Fruit fly (Drosophila melanogaster) whole organism, pupa: ENCODE data around the gene CG14441.

Experiments
- CG10348 ChIP-seq: fragments of 200-800 bp; sonication (Bioruptor generic); IDR thresholded peaks from 2 replicates; pipeline ENCODE4 v1.3.6; 2022; ENCODE audit warnings: missing biosample characterization, missing genetic modification characterization
- CG12605 ChIP-seq: fragments of 200-800 bp; sonication (Bioruptor generic); IDR thresholded peaks from 2 replicates; pipeline ENCODE4 v1.3.6; 2022; ENCODE audit warnings: missing biosample characterization, missing genetic modification characterization
- CG13204 ChIP-seq: fragments of 200-800 bp; sonication (Bioruptor generic); optimal IDR thresholded peaks from 2 replicates; lab custom pipeline; 2018; ENCODE audit warnings: missing biosample characterization, mild to moderate bottlenecking, missing genetic modification characterization, moderate library complexity
- CG14655 ChIP-seq: fragments of 200-800 bp; sonication (Bioruptor generic); optimal IDR thresholded peaks from 3 replicates; lab custom pipeline; 2017; ENCODE audit warnings: mild to moderate bottlenecking, missing biosample characterization, missing genetic modification reagents, missing genetic modification characterization
- CG15710 ChIP-seq: fragments of 200-800 bp; sonication (Bioruptor generic); optimal IDR thresholded peaks from 2 replicates; lab custom pipeline; 2018; ENCODE audit warnings: missing biosample characterization, mild to moderate bottlenecking, missing genetic modification characterization, moderate library complexity
- CG17806 ChIP-seq: fragments of 200-800 bp; sonication (Bioruptor generic); optimal IDR thresholded peaks from 2 replicates; lab custom pipeline; 2018; ENCODE audit warnings: missing biosample characterization, mild to moderate bottlenecking, missing genetic modification characterization, moderate library complexity
- CG32121 ChIP-seq: fragments of 200-800 bp; sonication (Bioruptor generic); IDR thresholded peaks from 2 replicates; pipeline ENCODE4 v1.3.6; 2022; ENCODE audit warnings: missing biosample characterization, missing genetic modification characterization
- CG34367 ChIP-seq: fragments of 200-800 bp; sonication (Bioruptor generic); optimal IDR thresholded peaks from 2 replicates; lab custom pipeline; 2018; ENCODE audit warnings: missing biosample characterization, mild to moderate bottlenecking, missing genetic modification characterization
- CG4496 ChIP-seq: fragments of 200-800 bp; sonication (Bioruptor generic); IDR thresholded peaks from 3 replicates; pipeline ENCODE4 v1.3.6; 2022; ENCODE audit warnings: missing biosample characterization, missing genetic modification characterization
- CG8159 ChIP-seq: fragments of 200-800 bp; sonication (Bioruptor generic); optimal IDR thresholded peaks from 3 replicates; lab custom pipeline; 2018; ENCODE audit warnings: missing biosample characterization, mild to moderate bottlenecking, missing genetic modification characterization, moderate library complexity
- CG8301 ChIP-seq: fragments of 200-800 bp; sonication (Bioruptor generic); optimal IDR thresholded peaks from 2 replicates; lab custom pipeline; 2018; ENCODE audit warnings: missing biosample characterization, mild to moderate bottlenecking, missing genetic modification characterization
- CG9948 ChIP-seq: fragments of 200-800 bp; sonication (Bioruptor generic); optimal IDR thresholded peaks from 2 replicates; lab custom pipeline; 2018; ENCODE audit warnings: missing biosample characterization, mild to moderate bottlenecking, missing genetic modification characterization, moderate library complexity
- D1 ChIP-seq: fragments of 200-800 bp; sonication (Bioruptor generic); optimal IDR thresholded peaks from 2 replicates; lab custom pipeline; 2018; ENCODE audit warnings: missing biosample characterization, mild to moderate bottlenecking, missing genetic modification characterization, moderate library complexity
- EcR ChIP-seq: fragments of 200-800 bp; sonication (Bioruptor generic); optimal IDR thresholded peaks from 3 replicates; lab custom pipeline; 2019; ENCODE audit warnings: missing biosample characterization, missing genetic modification characterization, mild to moderate bottlenecking, moderate library complexity, missing genetic modification reagents
- Ets98B ChIP-seq: fragments of 200-800 bp; sonication (Bioruptor generic); IDR thresholded peaks from 2 replicates; pipeline ENCODE4 v1.3.6; 2022; ENCODE audit warnings: missing biosample characterization, missing genetic modification characterization
- Pif1A ChIP-seq: fragments of 200-800 bp; sonication (Bioruptor generic); optimal IDR thresholded peaks from 3 replicates; lab custom pipeline; 2016; ENCODE audit warnings: missing biosample characterization, missing genetic modification characterization
- Pif1B ChIP-seq: fragments of 200-800 bp; sonication (Bioruptor generic); optimal IDR thresholded peaks from 3 replicates; lab custom pipeline; 2016; ENCODE audit warnings: missing biosample characterization, missing genetic modification characterization
- Snoo ChIP-seq: fragments of 200-800 bp; sonication (Bioruptor generic); optimal IDR thresholded peaks from 3 replicates; lab custom pipeline; 2017; ENCODE audit warnings: missing biosample characterization, mild to moderate bottlenecking, missing genetic modification characterization, inconsistent platforms
- fd96Ca ChIP-seq: fragments of 200-800 bp; sonication (Bioruptor generic); IDR thresholded peaks from 3 replicates; pipeline ENCODE4 v1.3.6; 2022; ENCODE audit warnings: missing biosample characterization, missing genetic modification characterization
- gl ChIP-seq: fragments of 200-800 bp; sonication (Bioruptor generic); optimal IDR thresholded peaks from 2 replicates; lab custom pipeline; 2018; ENCODE audit warnings: missing biosample characterization, mild to moderate bottlenecking, missing genetic modification characterization
- rn ChIP-seq: fragments of 200-800 bp; sonication (Bioruptor generic); IDR thresholded peaks from 2 replicates; pipeline ENCODE4 v1.3.6; 2022; ENCODE audit warnings: missing biosample characterization, missing genetic modification characterization

The CG14441 gene

DNA sequence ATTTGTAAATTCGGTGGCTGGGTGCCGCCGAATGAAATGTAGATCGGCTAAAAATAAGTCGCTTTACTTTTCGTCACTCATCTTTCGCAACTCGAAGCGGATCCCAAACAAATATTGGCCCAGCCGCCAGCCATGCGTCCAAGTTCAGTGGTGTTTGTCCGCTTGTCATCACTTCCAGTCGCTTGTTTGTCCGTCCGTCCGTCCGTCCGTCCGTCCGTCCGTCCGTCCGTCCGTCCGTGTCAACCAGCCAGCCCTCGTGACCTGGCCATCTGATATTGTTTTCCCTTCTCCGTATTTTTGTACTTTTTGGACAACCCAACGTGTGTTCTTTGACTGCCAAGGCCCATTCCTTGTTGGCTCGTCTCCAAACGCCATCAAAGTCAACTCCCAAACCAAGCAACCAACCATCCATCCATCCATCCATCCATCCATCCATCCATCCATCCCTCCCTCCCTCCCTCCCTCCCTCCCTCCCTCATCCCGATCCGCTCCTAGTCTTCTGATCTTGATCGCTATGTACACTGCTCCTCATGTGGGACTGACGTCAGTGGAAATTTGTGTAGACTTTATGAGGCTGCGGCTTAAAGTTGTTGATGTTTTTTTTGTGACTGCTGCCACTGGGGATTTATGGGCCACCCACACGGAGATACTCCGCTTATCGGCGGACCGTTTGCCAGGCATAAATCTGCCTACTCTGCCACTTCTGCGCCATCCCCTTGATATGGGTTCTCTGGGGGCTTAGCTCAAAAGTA, 34.2 kb downstream of the CG14441 start:
- TF ChIP-seq D1 (no peak), EcR (GFP tag; lab: Kevin White, UChicago) (no peak), CG4496 (GFP tag; lab: Robert Waterston, UW) (0 out of 3 replicates have a peak, but pooled peaks have one; percentile 27), CG8159 (tag; lab: Kevin White, UChicago) (no peak), CG14655 (no peak), CG9948 (no peak), CG12605 (GFP tag; lab: Robert Waterston, UW) (no peak)

DNA sequence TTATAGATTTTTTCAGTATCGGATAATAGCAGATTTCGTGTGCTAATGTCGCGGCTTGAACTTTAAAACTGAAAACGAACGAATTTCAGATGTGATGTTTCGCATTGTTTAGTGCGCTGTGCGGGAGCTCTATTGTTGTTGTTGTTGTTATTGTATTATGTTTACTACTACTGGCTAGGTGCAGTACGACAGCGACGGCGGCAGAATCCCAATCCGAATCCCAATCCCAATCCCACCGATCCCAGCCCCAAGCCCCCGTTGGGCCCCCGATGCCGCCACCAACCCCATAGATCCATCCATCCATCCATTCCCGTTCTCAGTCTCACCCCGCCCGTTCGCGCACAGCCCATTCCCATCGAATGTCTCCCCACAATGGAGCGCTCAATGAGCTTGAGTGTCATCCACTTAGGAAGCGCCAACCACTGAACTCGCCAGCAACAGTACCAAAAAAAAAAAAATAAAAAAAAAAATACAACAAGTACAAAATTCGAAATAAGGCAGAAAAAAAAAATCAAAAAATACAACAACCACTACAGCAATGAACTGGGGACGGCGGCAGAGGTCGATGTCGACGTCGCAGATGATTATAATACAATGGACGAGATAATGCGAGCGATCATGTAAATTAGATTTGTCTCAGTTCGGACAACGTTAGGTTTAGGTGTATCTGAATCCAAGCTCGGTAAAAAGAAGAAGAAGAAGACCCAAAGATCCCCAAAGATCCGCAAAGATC, 40.8 kb downstream of the CG14441 start, which contains the start of gene CG3168:
TSS of gene CG3168 (minus strand) at position 51 of the 733 bp plus-strand sequence.
- TF ChIP-seq CG34367 (tag; lab: Kevin White, UChicago), result no peak
- TF ChIP-seq Pif1B, result no peak
- TF ChIP-seq Pif1A (GFP tag; lab: Kevin White, UChicago), result no peak
- TF ChIP-seq Ets98B (GFP tag; lab: Robert Waterston, UW), result no peak
- no peak for TF ChIP-seq gl (tag; lab: Kevin White, UChicago)
- no peak for TF ChIP-seq CG17806 (tag; lab: Kevin White, UChicago)
- TF ChIP-seq D1, result no peak

- TF ChIP-seq CG15710 (tag; lab: Kevin White, UChicago) (peak; percentile 16), CG34367 (tag; lab: Kevin White, UChicago) (no peak), CG10348 (GFP tag; lab: Robert Waterston, UW) (no peak), CG12605 (GFP tag; lab: Robert Waterston, UW) (peak; percentile 58; the same call in 1 of the 2 replicates), CG14655 (peak; percentile 33), Pif1B (no peak), D1 (no peak), CG13204 (GFP tag; lab: Kevin White, UChicago) (no peak), fd96Ca (GFP tag; lab: Robert Waterston, UW) (0 out of 3 replicates have a peak, but pooled peaks have one; percentile 44), CG32121 (GFP tag; lab: Robert Waterston, UW) (peak; percentile 56; the same call in 1 of the 2 replicates), CG8301 (tag; lab: Kevin White, UChicago) (peak; percentile 21), Snoo (tag; lab: Kevin White, UChicago) (peak; percentile 42), CG8159 (tag; lab: Kevin White, UChicago) (peak; percentile 1), CG9948 (no peak), gl (tag; lab: Kevin White, UChicago) (no peak), rn (GFP tag; lab: Robert Waterston, UW) (0 out of 2 replicates have a peak, but pooled peaks have one; percentile 22), CG4496 (GFP tag; lab: Robert Waterston, UW) (peak; percentile 79), CG17806 (tag; lab: Kevin White, UChicago) (peak; percentile 37), Ets98B (GFP tag; lab: Robert Waterston, UW) (peak; percentile 74), EcR (GFP tag; lab: Kevin White, UChicago) (no peak), Pif1A (GFP tag; lab: Kevin White, UChicago) (peak; percentile 58)
Measured at dm6 chrX:6741184-6741586, 41.9 kb downstream of the CG14441 start.

DNA sequence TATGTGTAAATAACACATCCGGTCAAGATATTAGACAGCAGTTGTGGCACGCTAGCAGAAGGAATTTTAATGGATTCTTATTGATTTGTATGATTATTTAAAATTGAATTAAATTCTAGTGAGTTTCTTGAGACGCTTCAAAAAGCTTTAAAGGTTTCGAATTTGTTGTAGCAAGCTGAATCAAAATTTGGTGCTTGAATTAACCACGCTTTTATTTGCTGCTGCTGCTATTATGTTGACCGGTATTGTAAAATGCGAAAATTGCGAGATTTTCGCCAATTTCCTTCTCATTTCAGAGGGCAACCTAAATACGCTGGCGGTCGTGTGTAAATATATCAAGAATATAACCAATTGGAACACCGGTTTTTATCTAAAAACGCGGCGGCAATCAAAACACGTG, 43.9 kb downstream of the CG14441 start:
- TF ChIP-seq fd96Ca (GFP tag; lab: Robert Waterston, UW), result no peak
- TF ChIP-seq Ets98B (GFP tag; lab: Robert Waterston, UW), result 0 out of 2 replicates have a peak, but pooled peaks have one; percentile 9
- peak; percentile 0 for TF ChIP-seq Pif1A (GFP tag; lab: Kevin White, UChicago)
- peak; percentile 13 for TF ChIP-seq CG15710 (tag; lab: Kevin White, UChicago)
- TF ChIP-seq CG17806 (tag; lab: Kevin White, UChicago), result peak; percentile 15
- no peak for TF ChIP-seq rn (GFP tag; lab: Robert Waterston, UW)
- TF ChIP-seq CG32121 (GFP tag; lab: Robert Waterston, UW), result peak; percentile 42; the same call in 1 of the 2 replicates
- TF ChIP-seq gl (tag; lab: Kevin White, UChicago), result no peak

- TF ChIP-seq CG17806 (tag; lab: Kevin White, UChicago), result peak; percentile 10
- peak; percentile 91 for TF ChIP-seq CG4496 (GFP tag; lab: Robert Waterston, UW)
- TF ChIP-seq rn (GFP tag; lab: Robert Waterston, UW), result no peak
- TF ChIP-seq CG32121 (GFP tag; lab: Robert Waterston, UW), result peak; percentile 61; the same call in 1 of the 2 replicates
- peak; percentile 72 for TF ChIP-seq Pif1B
- TF ChIP-seq D1, result no peak
- no peak for TF ChIP-seq EcR (GFP tag; lab: Kevin White, UChicago)
- TF ChIP-seq Ets98B (GFP tag; lab: Robert Waterston, UW), result peak; percentile 69; the same call in 1 of the 2 replicates
- TF ChIP-seq CG8301 (tag; lab: Kevin White, UChicago), result peak; percentile 13
- peak; percentile 71 for TF ChIP-seq fd96Ca (GFP tag; lab: Robert Waterston, UW)
- TF ChIP-seq CG8159 (tag; lab: Kevin White, UChicago), result peak; percentile 38
- TF ChIP-seq Pif1A (GFP tag; lab: Kevin White, UChicago), result peak; percentile 68
- TF ChIP-seq CG13204 (GFP tag; lab: Kevin White, UChicago), result peak; percentile 70
- TF ChIP-seq CG12605 (GFP tag; lab: Robert Waterston, UW), result peak; percentile 64; the same call in 1 of the 2 replicates
- TF ChIP-seq CG34367 (tag; lab: Kevin White, UChicago), result peak; percentile 66
- peak; percentile 11 for TF ChIP-seq CG9948
- no peak for TF ChIP-seq CG10348 (GFP tag; lab: Robert Waterston, UW)
- TF ChIP-seq CG14655, result peak; percentile 40
- TF ChIP-seq gl (tag; lab: Kevin White, UChicago), result peak; percentile 40
- peak; percentile 87 for TF ChIP-seq Snoo (tag; lab: Kevin White, UChicago)
- TF ChIP-seq CG15710 (tag; lab: Kevin White, UChicago), result peak; percentile 42
Measured at dm6 chrX:6744088-6744487, 44.8 kb downstream of the CG14441 start, which contains the start of gene RpL17. Gene RpL17, minus strand, starts transcription at chrX:6744238.
